Worm (Caenorhabditis elegans): ENCODE results near the gene fbxa-71.

Gene fbxa-71

DNA sequence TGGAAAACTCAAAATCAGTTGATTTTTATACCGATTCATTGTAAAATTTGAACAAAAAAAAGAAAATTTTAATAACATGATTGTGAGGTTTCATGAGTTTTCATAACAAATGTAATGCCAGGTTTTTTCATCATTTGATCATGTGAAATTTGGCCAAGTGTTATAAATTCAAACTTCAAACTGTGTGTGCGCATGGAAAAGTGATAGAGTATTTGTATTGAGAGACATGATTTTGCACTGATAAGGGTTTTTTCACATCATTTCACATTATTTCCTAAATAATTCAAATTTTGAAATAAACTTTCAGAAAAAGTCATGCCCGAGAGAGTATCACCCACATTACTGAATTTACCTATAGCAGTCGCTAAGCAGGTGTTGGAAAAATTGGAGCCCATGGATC is 35.5 kb downstream of the fbxa-71 start, which contains the start of gene fbxa-219:
TSS of gene fbxa-219 (plus strand) at position 277 of the 400 bp plus-strand sequence.
- TF ChIP-seq ceh-13 (GFP tag; optimal IDR thresholded peaks at IDR 0.05): no peak
- TF ChIP-seq hmbx-1 (tag; optimal IDR thresholded peaks at IDR 0.05): no peak
- TF ChIP-seq scrt-1 (GFP tag; IDR thresholded peaks at IDR 0.05): no peak
- TF ChIP-seq sea-1 (GFP tag; conservative IDR thresholded peaks at IDR 0.05): no peak
- no peak for TF ChIP-seq tbx-11 (GFP tag; IDR thresholded peaks at IDR 0.05)
- no peak for TF ChIP-seq B0310.2 (tag; optimal IDR thresholded peaks at IDR 0.05)
- no peak for TF ChIP-seq tra-4 (tag; optimal IDR thresholded peaks at IDR 0.05)
- TF ChIP-seq aly-1 (tag; optimal IDR thresholded peaks at IDR 0.05): no peak
- no peak for TF ChIP-seq ama-1 (optimal IDR thresholded peaks at IDR 0.05)
- no peak for TF ChIP-seq pes-1 (GFP tag; IDR thresholded peaks at IDR 0.05)

DNA sequence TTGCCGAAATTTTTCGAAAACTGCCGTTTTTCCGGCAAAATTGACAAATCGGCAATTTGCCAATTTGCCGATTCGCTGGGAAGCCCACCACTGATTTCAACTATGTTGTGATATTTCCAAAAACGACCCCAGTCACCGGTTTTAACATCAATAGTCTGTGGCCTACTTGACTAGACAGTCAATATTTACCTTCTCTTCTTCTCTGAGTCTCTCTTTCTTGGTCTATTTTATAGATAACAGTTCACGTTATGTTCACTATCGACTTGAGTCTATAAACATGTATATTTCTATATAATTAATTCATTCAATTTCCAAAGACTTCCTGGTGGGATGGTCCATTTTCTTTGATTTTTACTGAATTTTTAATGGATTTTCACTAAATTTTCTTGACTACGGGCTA is 39.1 kb downstream of the fbxa-71 start:
- no peak for TF ChIP-seq tbx-37 (GFP tag; conservative IDR thresholded peaks at IDR 0.05)
- no peak for TF ChIP-seq sea-1 (GFP tag; conservative IDR thresholded peaks at IDR 0.05)
- no peak for TF ChIP-seq ceh-36 (tag; optimal IDR thresholded peaks at IDR 0.05)
- TF ChIP-seq aly-1 (tag; optimal IDR thresholded peaks at IDR 0.05): no peak
- no peak for TF ChIP-seq ceh-13 (GFP tag; optimal IDR thresholded peaks at IDR 0.05)
- no peak for TF ChIP-seq tbx-11 (GFP tag; IDR thresholded peaks at IDR 0.05)

DNA sequence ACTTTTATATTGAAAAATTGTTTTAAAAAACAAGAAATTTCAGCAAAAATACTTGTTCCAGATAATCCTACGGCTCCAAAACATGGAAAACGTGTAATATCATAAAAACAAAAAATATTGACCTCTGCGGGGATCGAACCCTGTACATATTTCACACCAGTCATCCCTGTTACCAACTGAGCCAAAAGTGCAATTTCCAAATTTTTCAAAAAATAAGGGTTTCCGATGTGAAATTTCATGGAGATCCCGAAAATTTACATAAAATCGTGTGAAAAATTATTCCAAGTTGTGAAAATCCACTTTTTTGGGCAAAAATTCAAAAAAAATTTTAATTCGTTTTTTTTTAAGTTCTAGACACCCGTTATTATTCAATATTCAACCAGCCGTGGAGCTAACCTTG is 48.5 kb downstream of the fbxa-71 start:
- TF ChIP-seq hmbx-1 (tag; optimal IDR thresholded peaks at IDR 0.05) (no peak), hnd-1 (tag; optimal IDR thresholded peaks at IDR 0.05) (no peak), F13C5.2 (tag; optimal IDR thresholded peaks at IDR 0.05) (no peak), pes-1 (GFP tag; IDR thresholded peaks at IDR 0.05) (no peak), ets-7 (tag; optimal IDR thresholded peaks at IDR 0.05) (no peak), tbx-11 (GFP tag; IDR thresholded peaks at IDR 0.05) (no peak), aly-1 (tag; optimal IDR thresholded peaks at IDR 0.05) (no peak), scrt-1 (GFP tag; IDR thresholded peaks at IDR 0.05) (no peak), ceh-13 (GFP tag; optimal IDR thresholded peaks at IDR 0.05) (no peak), B0310.2 (tag; optimal IDR thresholded peaks at IDR 0.05) (no peak), tbx-37 (GFP tag; conservative IDR thresholded peaks at IDR 0.05) (no peak), ama-1 (optimal IDR thresholded peaks at IDR 0.05) (no peak), ceh-36 (tag; optimal IDR thresholded peaks at IDR 0.05) (no peak), tra-4 (tag; optimal IDR thresholded peaks at IDR 0.05) (no peak)

DNA sequence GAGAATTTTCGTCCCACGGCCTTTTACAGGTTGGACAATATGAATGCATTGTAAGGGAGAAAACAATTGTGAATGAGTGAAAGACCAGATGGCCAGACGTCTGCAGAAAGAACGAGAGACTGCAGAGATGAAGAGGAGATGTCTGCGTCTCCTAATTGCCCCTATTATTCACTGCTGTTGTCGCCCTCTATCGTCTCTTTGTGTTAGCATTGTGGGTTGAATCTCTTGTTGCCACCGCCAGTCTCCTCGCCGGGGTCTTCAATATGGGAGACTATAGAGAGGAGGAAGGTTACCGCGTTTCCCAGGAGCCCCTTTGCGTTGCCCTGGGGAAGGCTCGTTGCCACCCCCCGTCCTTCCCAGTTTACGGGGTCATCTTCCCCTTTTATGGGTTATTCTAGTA is 49.2 kb downstream of the fbxa-71 start, which contains the start of gene Y54F10BM.9:
TSS of gene Y54F10BM.9 (minus strand) at position 61 of the 400 bp plus-strand sequence.
- no peak for TF ChIP-seq tbx-11 (GFP tag; IDR thresholded peaks at IDR 0.05)
- TF ChIP-seq ceh-36 (tag; optimal IDR thresholded peaks at IDR 0.05): no peak
- no peak for TF ChIP-seq scrt-1 (GFP tag; IDR thresholded peaks at IDR 0.05)
- TF ChIP-seq hmg-4 (GFP tag; optimal IDR thresholded peaks at IDR 0.05): peak; percentile 69
- no peak for TF ChIP-seq ets-7 (tag; optimal IDR thresholded peaks at IDR 0.05)
- TF ChIP-seq sea-1 (GFP tag; conservative IDR thresholded peaks at IDR 0.05): no peak
- TF ChIP-seq B0310.2 (tag; optimal IDR thresholded peaks at IDR 0.05): no peak
- no peak for TF ChIP-seq hnd-1 (tag; optimal IDR thresholded peaks at IDR 0.05)
- TF ChIP-seq tra-4 (tag; optimal IDR thresholded peaks at IDR 0.05): no peak
- no peak for TF ChIP-seq flt-1 (GFP tag; IDR thresholded peaks at IDR 0.05)
- TF ChIP-seq hmbx-1 (tag; optimal IDR thresholded peaks at IDR 0.05): no peak
- peak; percentile 54 for TF ChIP-seq aly-1 (tag; optimal IDR thresholded peaks at IDR 0.05)

Data from whole organism, early embryonic.